Worm (Caenorhabditis elegans) whole organism, midembryonic: ENCODE data around the gene dpyd-1.

Source experiments
- T22C8.4 ChIP-seq: fragments of 200-800 bp; sonication (Bioruptor generic); IDR thresholded peaks from 2 replicates; pipeline ENCODE4 v1.3.6; 2022; ENCODE audit warnings: missing genetic modification characterization, missing compliant biosample characterization
- cog-1 ChIP-seq: sonication (generic microtip); optimal IDR thresholded peaks from 2 replicates; lab custom pipeline; 2016; ENCODE audit warnings: missing genetic modification characterization, missing compliant biosample characterization
- flt-1 ChIP-seq: fragments of 200-800 bp; sonication (Bioruptor generic); IDR thresholded peaks from 2 replicates; pipeline ENCODE4 v1.3.6; 2022; ENCODE audit warnings: missing genetic modification characterization, missing compliant biosample characterization
- klf-2 ChIP-seq: fragments of 200-800 bp; sonication (Bioruptor generic); conservative IDR thresholded peaks from 2 replicates; pipeline ENCODE4 v1.3.6; 2022; ENCODE audit warnings: missing genetic modification reagents, missing genetic modification characterization, missing compliant biosample characterization
- med-1 ChIP-seq: sonication (generic microtip); optimal IDR thresholded peaks from 2 replicates; lab custom pipeline; 2017; ENCODE audit warnings: missing genetic modification characterization, mild to moderate bottlenecking, missing compliant biosample characterization, antibody characterized with exemption, missing genetic modification reagents; ENCODE audit not compliant: insufficient read depth
- ref-1 ChIP-seq: fragments of 200-800 bp; sonication (Bioruptor generic); conservative IDR thresholded peaks from 2 replicates; pipeline ENCODE4 v1.3.6; 2022; ENCODE audit warnings: missing genetic modification reagents, missing genetic modification characterization, missing compliant biosample characterization
- tab-1 ChIP-seq: fragments of 200-800 bp; sonication (Bioruptor generic); IDR thresholded peaks from 2 replicates; pipeline ENCODE4 v1.3.6; 2022; ENCODE audit warnings: missing genetic modification characterization, missing compliant biosample characterization
- ztf-23 ChIP-seq: fragments of 200-800 bp; sonication (Bioruptor generic); IDR thresholded peaks from 2 replicates; pipeline ENCODE4 v1.3.6; 2022; ENCODE audit warnings: missing genetic modification reagents, missing genetic modification characterization, missing compliant biosample characterization
- ztf-29 ChIP-seq: fragments of 200-800 bp; sonication (Bioruptor generic); IDR thresholded peaks from 2 replicates; pipeline ENCODE4 v1.3.6; 2022; ENCODE audit warnings: missing genetic modification reagents, missing genetic modification characterization, missing compliant biosample characterization

DNA sequence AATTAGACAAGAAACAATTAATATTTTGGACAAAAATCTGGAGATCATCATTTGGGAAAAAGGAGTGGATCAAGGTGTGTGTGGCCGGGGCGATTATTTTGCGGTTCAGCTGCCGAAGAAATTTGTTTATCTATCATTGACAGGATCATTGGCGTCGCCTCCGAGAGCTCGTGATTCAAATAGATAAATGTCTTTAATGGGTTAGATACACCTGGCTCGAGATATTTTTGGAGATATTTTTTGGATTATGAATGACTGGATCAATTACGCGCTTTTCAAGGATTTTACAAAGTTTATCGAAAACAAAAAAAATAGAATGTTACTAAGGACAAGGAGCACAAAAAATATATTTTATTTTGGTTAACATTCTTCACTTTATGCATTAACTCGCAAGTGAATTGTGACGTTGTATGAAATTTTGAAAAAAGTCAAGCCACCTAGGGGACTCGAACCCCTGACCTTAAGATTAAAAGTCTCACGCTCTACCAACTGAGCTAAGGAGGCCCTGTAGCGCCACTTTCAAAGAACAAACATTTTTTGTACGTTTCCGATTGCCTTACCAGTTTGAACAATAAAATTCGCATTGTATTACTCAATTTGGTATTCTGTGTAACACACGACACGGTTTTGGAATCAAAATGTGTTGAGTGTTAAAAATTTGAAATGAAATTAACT lies 16.8 kb upstream of the dpyd-1 start, which contains the start of gene C25F6.6:
- TF ChIP-seq ztf-23 (no peak), cog-1 (tag; lab: Kevin White, UChicago) (no peak), ref-1 (GFP tag; lab: Robert Waterston, UW) (no peak), med-1 (GFP tag; lab: Kevin White, UChicago) (no peak), klf-2 (GFP tag; lab: Robert Waterston, UW) (no peak), T22C8.4 (GFP tag; lab: Robert Waterston, UW) (no peak), flt-1 (GFP tag; lab: Robert Waterston, UW) (no peak), ztf-29 (GFP tag; lab: Robert Waterston, UW) (no peak), tab-1 (GFP tag; lab: Robert Waterston, UW) (no peak)
